Worm (Caenorhabditis elegans) whole organism, young adult: ENCODE data around the gene fce-2.

ENCODE experiments used
- B0336.3 ChIP-seq: fragments of 200-800 bp; sonication (Bioruptor generic); IDR thresholded peaks from 2 replicates; pipeline ENCODE4 v1.3.6; 2022; ENCODE audit warnings: missing genetic modification characterization, missing compliant biosample characterization
- C06A6.2 ChIP-seq: fragments of 200-800 bp; sonication (Bioruptor generic); conservative IDR thresholded peaks from 2 replicates; pipeline ENCODE4 v1.3.6; 2022; ENCODE audit warnings: missing genetic modification characterization, missing compliant biosample characterization
- F10E7.11 ChIP-seq: sonication (generic microtip); optimal IDR thresholded peaks from 2 replicates; lab custom pipeline; 2017; ENCODE audit warnings: mild to moderate bottlenecking, missing genetic modification characterization, moderate library complexity, missing compliant biosample characterization
- F52B5.7 ChIP-seq: sonication (generic microtip); optimal IDR thresholded peaks from 2 replicates; lab custom pipeline; 2016; ENCODE audit warnings: mild to moderate bottlenecking, missing genetic modification characterization, missing compliant biosample characterization
- F57A8.1 ChIP-seq: fragments of 200-800 bp; sonication (Bioruptor generic); optimal IDR thresholded peaks from 2 replicates; lab custom pipeline; 2018; ENCODE audit warnings: mild to moderate bottlenecking, missing genetic modification characterization, moderate library complexity, missing compliant biosample characterization
- F57C9.4 ChIP-seq: sonication (generic microtip); optimal IDR thresholded peaks from 2 replicates; lab custom pipeline; 2017; ENCODE audit warnings: mild to moderate bottlenecking, missing genetic modification characterization, missing compliant biosample characterization
- K11D2.4 ChIP-seq: fragments of 200-800 bp; sonication (Bioruptor generic); IDR thresholded peaks from 2 replicates; pipeline ENCODE4 v1.3.6; 2022; ENCODE audit warnings: missing genetic modification reagents, missing genetic modification characterization, missing compliant biosample characterization
- Y95B8A.8 ChIP-seq: fragments of 200-800 bp; sonication (Bioruptor generic); IDR thresholded peaks from 2 replicates; pipeline ENCODE4 v1.3.6; 2022; ENCODE audit warnings: missing genetic modification reagents, missing genetic modification characterization, missing compliant biosample characterization
- bed-2 ChIP-seq: fragments of 200-800 bp; sonication (Bioruptor generic); IDR thresholded peaks from 2 replicates; pipeline ENCODE4 v1.3.6; 2022; ENCODE audit warnings: missing genetic modification reagents, missing genetic modification characterization, missing compliant biosample characterization
- cebp-2 ChIP-seq: fragments of 200-800 bp; sonication (Bioruptor generic); IDR thresholded peaks from 2 replicates; pipeline ENCODE4 v1.3.6; 2022; ENCODE audit warnings: missing genetic modification characterization, missing compliant biosample characterization
- ceh-100 ChIP-seq: fragments of 200-800 bp; sonication (Bioruptor generic); IDR thresholded peaks from 2 replicates; pipeline ENCODE4 v1.3.6; 2022; ENCODE audit warnings: missing genetic modification reagents, missing genetic modification characterization, missing compliant biosample characterization
- ceh-27 ChIP-seq: fragments of 200-800 bp; sonication (Bioruptor generic); optimal IDR thresholded peaks from 2 replicates; lab custom pipeline; 2018; ENCODE audit warnings: mild to moderate bottlenecking, missing genetic modification characterization, moderate library complexity, missing compliant biosample characterization
- ceh-91 ChIP-seq: fragments of 200-800 bp; sonication (Bioruptor generic); IDR thresholded peaks from 2 replicates; pipeline ENCODE4 v1.3.6; 2022; ENCODE audit warnings: missing genetic modification reagents, missing genetic modification characterization, missing compliant biosample characterization
- dox-1 ChIP-seq: fragments of 200-800 bp; sonication (Bioruptor generic); IDR thresholded peaks from 2 replicates; pipeline ENCODE4 v1.3.6; 2022; ENCODE audit warnings: missing genetic modification reagents, missing genetic modification characterization, missing compliant biosample characterization
- dpff-1 ChIP-seq: sonication (generic microtip); optimal IDR thresholded peaks from 2 replicates; lab custom pipeline; 2017; ENCODE audit warnings: mild to moderate bottlenecking, missing genetic modification characterization, missing compliant biosample characterization
- hmg-1.2 ChIP-seq: fragments of 200-800 bp; sonication (Bioruptor generic); IDR thresholded peaks from 2 replicates; pipeline ENCODE4 v1.3.6; 2022; ENCODE audit warnings: missing genetic modification reagents, missing genetic modification characterization, missing compliant biosample characterization
- let-526 ChIP-seq: fragments of 200-800 bp; sonication (Bioruptor generic); IDR thresholded peaks from 2 replicates; pipeline ENCODE4 v1.3.6; 2022; ENCODE audit warnings: missing genetic modification reagents, missing genetic modification characterization, missing compliant biosample characterization
- let-607 ChIP-seq, 2 experiments: fragments of 200-800 bp in 1 of 2; sonication (Bioruptor generic) in 1 of 2; sonication (generic microtip) in 1 of 2; optimal IDR thresholded peaks; 2 replicates each; lab custom pipeline; 2016 to 2018; ENCODE audit warnings: mild to moderate bottlenecking in 2 of 2, missing compliant biosample characterization in 2 of 2, missing genetic modification characterization in 2 of 2, moderate library complexity in 2 of 2, missing genotype in 1 of 2
- lin-26 ChIP-seq: fragments of 200-800 bp; sonication (Bioruptor generic); IDR thresholded peaks from 2 replicates; pipeline ENCODE4 v1.3.6; 2022; ENCODE audit warnings: missing genetic modification reagents, missing genetic modification characterization, missing compliant biosample characterization
- lir-1 ChIP-seq: fragments of 200-800 bp; sonication (Bioruptor generic); conservative IDR thresholded peaks from 2 replicates; pipeline ENCODE4 v1.3.6; 2022; ENCODE audit warnings: missing genetic modification reagents, missing genetic modification characterization, missing compliant biosample characterization
- madf-3 ChIP-seq: fragments of 200-800 bp; sonication (Bioruptor generic); IDR thresholded peaks from 2 replicates; pipeline ENCODE4 v1.3.6; 2022; ENCODE audit warnings: missing genetic modification reagents, missing genetic modification characterization, missing compliant biosample characterization
- madf-6 ChIP-seq: fragments of 200-800 bp; sonication (Bioruptor generic); IDR thresholded peaks from 2 replicates; pipeline ENCODE4 v1.3.6; 2022; ENCODE audit warnings: missing genetic modification reagents, missing genetic modification characterization, missing compliant biosample characterization
- madf-8 ChIP-seq: fragments of 200-800 bp; sonication (Bioruptor generic); conservative IDR thresholded peaks from 2 replicates; pipeline ENCODE4 v1.3.6; 2022; ENCODE audit warnings: missing genetic modification reagents, missing genetic modification characterization, missing compliant biosample characterization
- mcd-1 ChIP-seq: fragments of 200-800 bp; sonication (Bioruptor generic); IDR thresholded peaks from 2 replicates; pipeline ENCODE4 v1.3.6; 2022; ENCODE audit warnings: missing genetic modification reagents, missing genetic modification characterization, missing compliant biosample characterization
- mxl-1 ChIP-seq: sonication (generic microtip); optimal IDR thresholded peaks from 2 replicates; lab custom pipeline; 2016; ENCODE audit warnings: missing genetic modification characterization, missing compliant biosample characterization
- nfya-1 ChIP-seq: sonication (generic microtip); optimal IDR thresholded peaks from 2 replicates; lab custom pipeline; 2017; ENCODE audit warnings: antibody characterized with exemption, missing compliant biosample characterization, missing genetic modification characterization, borderline replicate concordance; ENCODE audit not compliant: insufficient read depth
- nhr-80 ChIP-seq: sonication (generic microtip); optimal IDR thresholded peaks from 2 replicates; lab custom pipeline; 2016; ENCODE audit warnings: missing genetic modification characterization, missing compliant biosample characterization
- rcor-1 ChIP-seq: fragments of 200-800 bp; sonication (Bioruptor generic); IDR thresholded peaks from 2 replicates; pipeline ENCODE4 v1.3.6; 2022; ENCODE audit warnings: missing genetic modification reagents, missing genetic modification characterization, missing compliant biosample characterization
- rec-8 ChIP-seq, 2 experiments: sonication (generic microtip); optimal IDR thresholded peaks; 2 replicates each; lab custom pipeline; 2016; ENCODE audit warnings: mild to moderate bottlenecking in 2 of 2, missing genetic modification characterization in 2 of 2, missing genetic modification reagents in 2 of 2, missing genotype in 2 of 2, missing biosample characterization in 1 of 2, missing compliant biosample characterization in 1 of 2, moderate library complexity in 1 of 2
- sea-2 ChIP-seq: fragments of 200-800 bp; sonication (Bioruptor generic); IDR thresholded peaks from 2 replicates; pipeline ENCODE4 v1.3.6; 2022; ENCODE audit warnings: missing genetic modification characterization, missing compliant biosample characterization
- snpc-1.1 ChIP-seq: sonication (generic microtip); optimal IDR thresholded peaks from 2 replicates; lab custom pipeline; 2017; ENCODE audit warnings: missing genetic modification characterization, mild to moderate bottlenecking, missing compliant biosample characterization, antibody characterized with exemption, moderate library complexity, missing genotype, missing genetic modification reagents; ENCODE audit not compliant: insufficient read depth
- snpc-1.3 ChIP-seq: sonication (generic microtip); optimal IDR thresholded peaks from 2 replicates; lab custom pipeline; 2017; ENCODE audit warnings: missing genetic modification characterization, mild to moderate bottlenecking, missing compliant biosample characterization, antibody characterized with exemption, moderate library complexity, missing genotype, missing genetic modification reagents; ENCODE audit not compliant: insufficient read depth
- snpc-3.4 ChIP-seq: sonication (generic microtip); optimal IDR thresholded peaks from 2 replicates; lab custom pipeline; 2017; ENCODE audit warnings: missing genetic modification characterization, mild to moderate bottlenecking, missing compliant biosample characterization, antibody characterized with exemption, moderate library complexity, missing genotype, missing genetic modification reagents
- snpc-4 ChIP-seq, 5 experiments: fragments of 150-350 bp in 1 of 5; sonication (generic microtip) in 4 of 5; optimal IDR thresholded peaks; 2 replicates each; lab custom pipeline; 2014 to 2018; ENCODE audit warnings: missing genetic modification characterization in 5 of 5, missing biosample characterization in 3 of 5, antibody characterized with exemption in 2 of 5, mild to moderate bottlenecking in 2 of 5, missing compliant biosample characterization in 2 of 5, missing genotype in 2 of 5, moderate library complexity in 2 of 5, missing genetic modification reagents in 1 of 5
- tbx-9 ChIP-seq: sonication (generic microtip); optimal IDR thresholded peaks from 2 replicates; lab custom pipeline; 2016; ENCODE audit warnings: borderline replicate concordance, missing genetic modification characterization, inconsistent platforms, missing compliant biosample characterization
- zfh-2 ChIP-seq: fragments of 200-800 bp; sonication (Bioruptor generic); conservative IDR thresholded peaks from 2 replicates; pipeline ENCODE4 v1.3.6; 2022; ENCODE audit warnings: missing genetic modification reagents, missing genetic modification characterization, missing compliant biosample characterization
- ztf-25 ChIP-seq: fragments of 200-800 bp; sonication (Bioruptor generic); IDR thresholded peaks from 2 replicates; pipeline ENCODE4 v1.3.6; 2022; ENCODE audit warnings: missing genetic modification reagents, missing genetic modification characterization, missing compliant biosample characterization
- ztf-3 ChIP-seq: fragments of 200-800 bp; sonication (Bioruptor generic); optimal IDR thresholded peaks from 2 replicates; lab custom pipeline; 2018; ENCODE audit warnings: mild to moderate bottlenecking, missing genetic modification characterization, missing compliant biosample characterization

Gene fce-2

DNA sequence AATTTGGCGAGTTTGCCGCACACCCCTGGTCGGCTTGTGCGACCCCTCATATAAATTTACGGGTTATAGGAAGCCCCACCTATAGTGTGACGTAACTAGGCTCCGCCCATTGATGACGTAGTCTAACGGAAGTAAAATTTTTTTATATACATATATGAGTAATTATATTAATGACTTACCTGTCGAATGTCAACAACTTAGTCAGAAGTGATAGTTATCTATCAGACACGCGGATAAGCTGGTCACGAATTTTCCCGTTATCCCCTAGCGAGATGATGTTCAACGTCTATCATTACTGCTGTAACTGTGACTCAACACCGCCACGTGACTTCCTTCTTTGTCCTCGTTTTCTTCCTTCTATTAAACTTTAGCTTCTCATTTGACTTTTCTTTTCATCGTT, 28.7 kb downstream of the fce-2 start, which contains the start of gene srd-70:
srd-70 (plus strand) TSS at position 301 of the 400 bp plus-strand sequence.
- TF ChIP-seq ceh-27 (GFP tag; lab: Kevin White, UChicago) = no peak
- TF ChIP-seq tbx-9 (tag; lab: Kevin White, UChicago) = no peak
- TF ChIP-seq rcor-1 (GFP tag; lab: Robert Waterston, UW) = no peak

DNA sequence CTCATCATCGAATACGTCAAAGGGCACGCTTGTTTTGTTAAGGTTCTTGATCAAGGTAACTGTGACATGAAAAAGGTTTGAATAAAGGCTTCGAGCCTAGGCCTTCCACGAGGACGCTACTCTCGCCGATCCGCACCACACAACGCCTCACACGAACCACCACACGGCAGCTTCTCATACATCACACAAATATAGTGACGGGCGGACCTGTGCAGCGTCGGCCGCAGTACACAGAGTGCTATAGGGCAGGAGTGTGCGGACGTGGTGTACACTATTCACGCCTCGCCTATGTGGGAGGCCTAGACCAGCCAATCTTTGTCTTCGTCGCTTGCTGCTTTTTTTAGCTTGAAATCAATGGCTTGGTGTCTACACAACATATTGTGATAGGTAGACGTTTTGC, 30.5 kb downstream of the fce-2 start:
- no peak for TF ChIP-seq dpff-1 (tag; lab: Kevin White, UChicago)
- no peak for TF ChIP-seq F57C9.4 (tag; lab: Kevin White, UChicago)
- TF ChIP-seq snpc-4 (GFP tag; optimal IDR thresholded peaks at IDR 0.05; lab: Kevin White, UChicago) = peak; percentile 77
- peak; percentile 85 to 96 (median 90) for TF ChIP-seq snpc-4 (tag; optimal IDR thresholded peaks at IDR 0.05; lab: Kevin White, UChicago)
- TF ChIP-seq madf-3 (GFP tag; lab: Robert Waterston, UW) = no peak
- TF ChIP-seq sea-2 (GFP tag; lab: Robert Waterston, UW) = no peak
- peak; percentile 48 for TF ChIP-seq hmg-1.2 (GFP tag; lab: Robert Waterston, UW)

DNA sequence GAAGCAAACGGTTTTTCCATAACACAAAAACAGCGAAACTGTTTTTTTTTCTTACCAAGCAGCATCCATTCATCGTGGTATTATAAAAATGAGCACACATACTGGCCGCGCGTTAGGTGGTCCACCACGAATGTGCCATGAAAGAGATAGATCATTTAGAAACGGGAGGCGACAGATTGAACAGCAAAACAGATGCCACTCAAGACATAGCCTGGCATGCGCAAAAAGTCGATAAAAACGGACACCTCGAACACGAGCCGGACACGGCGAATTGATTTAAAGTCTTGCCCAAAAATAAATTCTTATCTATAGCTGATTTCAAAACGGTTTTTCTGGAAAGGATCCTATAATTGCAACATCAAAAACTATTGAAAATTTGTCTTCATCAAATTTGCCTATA, 32.1 kb downstream of the fce-2 start:
- TF ChIP-seq snpc-1.1 (tag; lab: Kevin White, UChicago) (no peak), mcd-1 (GFP tag; lab: Robert Waterston, UW) (no peak), let-526 (GFP tag; lab: Robert Waterston, UW) (no peak), madf-8 (GFP tag; lab: Robert Waterston, UW) (no peak), K11D2.4 (no peak), mxl-1 (no peak), F57A8.1 (no peak), hmg-1.2 (GFP tag; lab: Robert Waterston, UW) (no peak), ztf-3 (GFP tag; lab: Kevin White, UChicago) (no peak), cebp-2 (no peak), zfh-2 (GFP tag; lab: Robert Waterston, UW) (no peak), lir-1 (GFP tag; lab: Robert Waterston, UW) (no peak)

DNA sequence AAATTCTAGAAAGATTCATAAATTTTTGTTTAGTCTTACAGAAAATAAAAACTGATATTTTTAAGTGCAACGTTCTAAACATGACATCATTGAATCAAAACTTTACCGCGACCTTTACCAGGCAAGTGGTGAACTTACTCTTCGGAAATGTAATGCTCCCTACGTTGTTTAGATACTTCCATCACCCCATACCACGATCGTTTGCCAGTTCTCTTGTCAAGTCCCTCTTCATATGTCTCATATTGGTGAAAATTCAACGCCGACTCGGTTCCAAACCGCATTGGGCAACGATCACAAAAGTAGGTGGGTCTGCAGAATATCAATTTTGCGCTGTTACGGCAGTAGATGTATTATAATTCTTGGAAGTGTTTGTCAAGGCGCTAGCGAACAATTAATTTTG, 35.7 kb downstream of the fce-2 start, which contains the start of gene B0250.18:
B0250.18 (minus strand) TSS at position 101 of the 400 bp plus-strand sequence.
- TF ChIP-seq ceh-91 (GFP tag; lab: Robert Waterston, UW) (no peak), Y95B8A.8 (GFP tag; lab: Robert Waterston, UW) (no peak), B0336.3 (GFP tag; lab: Robert Waterston, UW) (no peak), snpc-1.3 (no peak), nfya-1 (tag; lab: Kevin White, UChicago) (no peak), lin-26 (GFP tag; lab: Robert Waterston, UW) (no peak), F10E7.11 (tag; lab: Kevin White, UChicago) (no peak)

DNA sequence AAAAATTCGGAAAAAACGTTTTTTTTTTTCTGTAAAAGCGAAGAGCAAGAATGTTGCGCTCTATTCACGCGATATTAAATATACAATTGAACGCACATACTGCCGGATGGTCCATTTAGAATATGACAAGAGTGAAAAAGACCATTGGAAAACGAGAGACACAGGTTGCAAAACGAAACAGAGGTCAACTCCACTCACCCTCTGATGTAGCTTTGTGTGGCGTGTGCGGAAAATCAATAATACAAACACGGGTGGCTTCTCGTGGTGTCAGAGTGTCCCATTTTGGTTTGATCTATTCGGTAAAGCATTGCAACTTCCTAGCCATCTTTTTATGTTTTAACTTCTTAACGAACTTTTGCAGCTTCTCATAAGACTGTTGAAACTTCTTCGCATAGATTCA, 39.7 kb downstream of the fce-2 start:
- TF ChIP-seq hmg-1.2 (GFP tag; lab: Robert Waterston, UW) (peak; percentile 78), ztf-25 (GFP tag; lab: Robert Waterston, UW) (no peak)

DNA sequence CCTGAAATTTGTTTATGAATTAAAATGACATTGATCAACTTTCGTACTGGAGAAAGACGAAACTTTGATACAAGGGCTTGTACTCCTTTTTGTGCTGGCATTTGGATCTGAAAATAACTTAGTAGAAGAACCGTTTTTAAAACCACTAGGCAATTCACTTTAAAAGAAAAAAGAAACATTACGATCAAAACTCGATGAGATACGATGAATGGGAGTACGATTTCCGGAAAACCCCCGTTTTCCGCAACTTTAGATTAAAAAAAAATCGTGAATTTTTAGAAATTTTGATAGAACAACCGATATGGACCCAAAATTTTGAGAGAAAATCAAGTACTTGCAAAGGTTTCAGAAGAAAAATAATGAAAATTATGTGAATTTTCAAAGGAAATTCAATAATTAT, 45.3 kb downstream of the fce-2 start, which contains the start of gene B0250.8:
B0250.8 (minus strand) TSS at position 101 of the 400 bp plus-strand sequence.
- TF ChIP-seq dox-1 (GFP tag; lab: Robert Waterston, UW) = no peak
- TF ChIP-seq snpc-4 (GFP tag; optimal IDR thresholded peaks at IDR 0.05; lab: Kevin White, UChicago) = no peak
- TF ChIP-seq snpc-4 (tag; optimal IDR thresholded peaks at IDR 0.05; lab: Kevin White, UChicago) = no peak
- TF ChIP-seq zfh-2 (GFP tag; lab: Robert Waterston, UW) = no peak
- TF ChIP-seq rec-8 (tag; optimal IDR thresholded peaks at IDR 0.05; lab: Kevin White, UChicago) = no peak
- no peak for TF ChIP-seq ceh-100
- no peak for TF ChIP-seq madf-6
- TF ChIP-seq nhr-80 (tag; lab: Kevin White, UChicago) = no peak
- no peak for TF ChIP-seq snpc-3.4
- no peak for TF ChIP-seq C06A6.2 (GFP tag; lab: Robert Waterston, UW)
- TF ChIP-seq bed-2 = no peak
- TF ChIP-seq let-607 (tag; optimal IDR thresholded peaks at IDR 0.05; lab: Kevin White, UChicago) = no peak
- no peak for TF ChIP-seq F52B5.7
